Fruit fly (Drosophila melanogaster): ENCODE measurements around the gene CG12723.

Gene CG12723

DNA sequence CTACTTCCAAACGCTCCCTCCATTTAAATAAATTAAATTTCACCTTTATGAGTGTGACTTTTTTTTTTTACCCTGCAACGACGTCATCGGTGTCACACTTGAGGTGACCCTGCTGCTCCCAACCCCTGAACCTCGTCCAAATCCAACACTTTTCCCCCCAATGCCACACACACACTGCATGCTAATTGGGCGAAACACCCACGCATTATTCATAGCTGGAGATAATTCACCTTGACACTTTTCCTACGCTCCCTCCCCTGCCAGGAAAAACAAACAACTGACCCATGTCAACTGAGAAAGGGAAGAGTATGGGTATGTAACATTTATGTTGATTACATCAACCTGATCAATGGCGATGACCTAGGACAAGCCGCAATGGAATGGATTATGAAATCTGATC, 27.6 kb upstream of the CG12723 start:
- no peak for TF ChIP-seq spab (GFP tag; optimal IDR thresholded peaks at IDR 0.05)
- no peak for TF ChIP-seq CG9139 (GFP tag; optimal IDR thresholded peaks at IDR 0.05)
- TF ChIP-seq fd85E (GFP tag; optimal IDR thresholded peaks at IDR 0.05): no peak
- no peak for TF ChIP-seq Eip93F (GFP tag; optimal IDR thresholded peaks at IDR 0.05)
- no peak for TF ChIP-seq Hr38 (GFP tag; optimal IDR thresholded peaks at IDR 0.05)
- no peak for TF ChIP-seq CG6163 (GFP tag; IDR thresholded peaks at IDR 0.05)
- no peak for TF ChIP-seq acj6 (GFP tag; optimal IDR thresholded peaks at IDR 0.05)
- TF ChIP-seq esn (GFP tag; optimal IDR thresholded peaks at IDR 0.05): no peak
- TF ChIP-seq Blimp-1 (GFP tag; optimal IDR thresholded peaks at IDR 0.05): no peak
- no peak for TF ChIP-seq Sox15 (GFP tag; optimal IDR thresholded peaks at IDR 0.05)
- TF ChIP-seq eg (GFP tag; IDR thresholded peaks at IDR 0.05): no peak
- no peak for TF ChIP-seq CG7368 (GFP tag; optimal IDR thresholded peaks at IDR 0.05)
- TF ChIP-seq Hr4 (GFP tag; optimal IDR thresholded peaks at IDR 0.05): no peak
- TF ChIP-seq CG3032 (tag; optimal IDR thresholded peaks at IDR 0.05): no peak
- TF ChIP-seq pdm3 (GFP tag; optimal IDR thresholded peaks at IDR 0.05): no peak
- TF ChIP-seq CG34406 (GFP tag; optimal IDR thresholded peaks at IDR 0.05): no peak
- TF ChIP-seq Ets21C (GFP tag; optimal IDR thresholded peaks at IDR 0.05): no peak
- no peak for TF ChIP-seq CG6808 (GFP tag; optimal IDR thresholded peaks at IDR 0.05)

dm6 chrX:13214056-13214455, 22.4 kb upstream of the CG12723 start:
- TF ChIP-seq spab (GFP tag; optimal IDR thresholded peaks at IDR 0.05): no peak
- peak; percentile 66 for TF ChIP-seq Eip75B (GFP tag; optimal IDR thresholded peaks at IDR 0.05)
- no peak for TF ChIP-seq fd85E (GFP tag; optimal IDR thresholded peaks at IDR 0.05)
- TF ChIP-seq fd59A (GFP tag; optimal IDR thresholded peaks at IDR 0.05): no peak
- TF ChIP-seq CG6163 (GFP tag; IDR thresholded peaks at IDR 0.05): peak; percentile 67
- TF ChIP-seq Sox15 (GFP tag; optimal IDR thresholded peaks at IDR 0.05): no peak
- TF ChIP-seq CG3919 (GFP tag; optimal IDR thresholded peaks at IDR 0.05): peak; percentile 70
- peak; percentile 43 for TF ChIP-seq Sox102F (GFP tag; optimal IDR thresholded peaks at IDR 0.05)
- peak; percentile 56 for TF ChIP-seq cyc (GFP tag; optimal IDR thresholded peaks at IDR 0.05)
- TF ChIP-seq ss (GFP tag; optimal IDR thresholded peaks at IDR 0.05): no peak
- peak; percentile 58 for TF ChIP-seq Lpt (GFP tag; optimal IDR thresholded peaks at IDR 0.05)
- peak; percentile 55 for TF ChIP-seq net (GFP tag; optimal IDR thresholded peaks at IDR 0.05)
- TF ChIP-seq CG9139 (GFP tag; optimal IDR thresholded peaks at IDR 0.05): no peak
- peak; percentile 31 for TF ChIP-seq Ets21C (GFP tag; optimal IDR thresholded peaks at IDR 0.05)
- peak; percentile 36 for TF ChIP-seq CG3032 (tag; optimal IDR thresholded peaks at IDR 0.05)
- no peak for TF ChIP-seq Eip93F (GFP tag; optimal IDR thresholded peaks at IDR 0.05)
- peak; percentile 74 for TF ChIP-seq esn (GFP tag; optimal IDR thresholded peaks at IDR 0.05)
- TF ChIP-seq Smox (GFP tag; optimal IDR thresholded peaks at IDR 0.05): peak; percentile 58
- peak; percentile 1 for TF ChIP-seq dac (GFP tag; optimal IDR thresholded peaks at IDR 0.05)
- TF ChIP-seq CG16779 (tag; optimal IDR thresholded peaks at IDR 0.05): no peak
- TF ChIP-seq eg (GFP tag; IDR thresholded peaks at IDR 0.05): peak; percentile 76
- TF ChIP-seq CG10631 (GFP tag; optimal IDR thresholded peaks at IDR 0.05): peak; percentile 65
- peak; percentile 62 for TF ChIP-seq CG31627 (GFP tag; optimal IDR thresholded peaks at IDR 0.05)
- TF ChIP-seq CG10669 (GFP tag; optimal IDR thresholded peaks at IDR 0.05): peak; percentile 50
- peak; percentile 58; the same call in 2 of the 3 replicates for TF ChIP-seq CG8119 (GFP tag; IDR thresholded peaks at IDR 0.05)
- peak; percentile 68 for TF ChIP-seq topi (GFP tag; optimal IDR thresholded peaks at IDR 0.05)
- TF ChIP-seq dsx (GFP tag; optimal IDR thresholded peaks at IDR 0.05; ENCODE audit: poor library complexity, severe bottlenecking): peak; percentile 12
- TF ChIP-seq CG6792 (GFP tag; optimal IDR thresholded peaks at IDR 0.05): peak; percentile 55
- peak; percentile 60 for TF ChIP-seq Hr39 (GFP tag; optimal IDR thresholded peaks at IDR 0.05)
- TF ChIP-seq vri (GFP tag; optimal IDR thresholded peaks at IDR 0.05): no peak
- peak; percentile 68 for TF ChIP-seq acj6 (GFP tag; optimal IDR thresholded peaks at IDR 0.05)
- no peak for TF ChIP-seq Blimp-1 (GFP tag; optimal IDR thresholded peaks at IDR 0.05)
- peak; percentile 23 for TF ChIP-seq Ets96B (tag; optimal IDR thresholded peaks at IDR 0.05)
- peak; percentile 43 for TF ChIP-seq CG8319 (GFP tag; optimal IDR thresholded peaks at IDR 0.05)
- TF ChIP-seq svp (GFP tag): peak; percentile 78
- peak; percentile 37 for TF ChIP-seq CG8632 (GFP tag; optimal IDR thresholded peaks at IDR 0.05)
- no peak for TF ChIP-seq Hr38 (GFP tag; optimal IDR thresholded peaks at IDR 0.05)
- TF ChIP-seq pdm3 (GFP tag; optimal IDR thresholded peaks at IDR 0.05): peak; percentile 74
- peak; percentile 92 for TF ChIP-seq Eip78C (GFP tag)
- no peak for TF ChIP-seq CG4318 (GFP tag; optimal IDR thresholded peaks at IDR 0.05)
- no peak for TF ChIP-seq fkh (GFP tag; optimal IDR thresholded peaks at IDR 0.05)
- peak; percentile 64 for TF ChIP-seq Met (GFP tag; optimal IDR thresholded peaks at IDR 0.05)
- peak; percentile 46 for TF ChIP-seq CG34406 (GFP tag; optimal IDR thresholded peaks at IDR 0.05)
- TF ChIP-seq CG6808 (GFP tag; optimal IDR thresholded peaks at IDR 0.05): no peak
- peak; percentile 73 for TF ChIP-seq CG15336 (GFP tag; IDR thresholded peaks at IDR 0.05)
- peak; percentile 54 for TF ChIP-seq lz (GFP tag; optimal IDR thresholded peaks at IDR 0.05)

All from whole organism, prepupa.